Worm (Caenorhabditis elegans): ENCODE data around the gene msp-56.

msp-56 gene

DNA sequence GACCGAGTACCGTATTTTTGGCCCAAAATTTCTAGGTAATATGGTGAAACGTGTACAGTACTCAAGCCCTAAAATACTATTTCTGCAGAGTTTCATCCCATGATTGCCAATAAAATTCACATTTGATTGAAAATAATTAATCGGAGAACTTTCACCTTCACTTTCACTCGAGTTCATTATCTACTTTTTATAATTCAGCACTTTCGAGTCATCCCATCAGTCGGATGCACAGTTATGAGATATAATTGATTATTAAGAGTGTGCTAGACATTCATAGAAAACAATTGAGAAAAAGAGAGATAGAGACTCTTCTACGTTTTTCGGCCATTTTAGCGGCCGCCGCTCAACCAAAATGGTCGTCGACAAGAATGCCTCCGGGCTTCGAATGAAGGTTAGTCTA lies 38.6 kb upstream of the msp-56 start, which contains the start of gene fat-3 (continued):
- TF ChIP-seq lsy-2 (tag; optimal IDR thresholded peaks at IDR 0.05) (peak in 1 of 2 experiments; percentile 36), nhr-48 (tag; optimal IDR thresholded peaks at IDR 0.05) (peak; percentile 4), T20F7.1 (GFP tag; optimal IDR thresholded peaks at IDR 0.05) (no peak), hlh-30 (tag; optimal IDR thresholded peaks at IDR 0.05; ENCODE audit: insufficient read depth) (peak; percentile 49), dmd-6 (GFP tag; IDR thresholded peaks at IDR 0.05) (peak; percentile 62), php-3 (GFP tag; IDR thresholded peaks at IDR 0.05) (peak; percentile 82)

DNA sequence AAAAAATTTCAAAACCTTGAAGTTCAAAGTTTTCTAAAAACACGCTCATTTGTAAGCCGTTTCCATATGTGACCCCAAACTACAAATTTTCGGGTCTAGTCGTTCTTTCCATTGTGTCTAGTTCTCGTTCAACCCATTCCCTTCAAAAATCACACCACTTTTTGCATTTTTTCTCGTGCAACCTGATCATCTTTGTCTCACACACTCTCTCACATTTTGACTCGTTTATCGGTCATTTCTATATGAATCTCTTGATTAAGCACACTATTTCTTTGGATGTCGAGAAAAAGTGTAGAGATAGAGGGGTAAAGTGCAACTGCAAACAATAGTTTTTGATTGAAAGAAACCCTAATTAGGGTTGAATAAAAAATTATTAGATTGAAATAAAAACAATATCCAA lies 37.8 kb upstream of the msp-56 start:
- peak in 1 of 2 experiments; percentile 25 for TF ChIP-seq hif-1 (tag; optimal IDR thresholded peaks at IDR 0.05)
- TF ChIP-seq sdz-12 (GFP tag; optimal IDR thresholded peaks at IDR 0.05), result no peak
- TF ChIP-seq T20F7.1 (GFP tag; optimal IDR thresholded peaks at IDR 0.05), result peak; percentile 49
- TF ChIP-seq lin-39 (tag; optimal IDR thresholded peaks at IDR 0.05), result no peak
- TF ChIP-seq R02D3.7 (tag; optimal IDR thresholded peaks at IDR 0.05), result no peak
- TF ChIP-seq nhr-237 (tag; optimal IDR thresholded peaks at IDR 0.05), result no peak
- TF ChIP-seq tra-1 (GFP tag; IDR thresholded peaks at IDR 0.05), result no peak
- no peak for TF ChIP-seq madf-5 (GFP tag; IDR thresholded peaks at IDR 0.05)
- no peak for TF ChIP-seq nhr-42 (GFP tag; IDR thresholded peaks at IDR 0.05)
- no peak for TF ChIP-seq Y48G9A.11 (GFP tag; IDR thresholded peaks at IDR 0.05)
- no peak for TF ChIP-seq F44E2.7 (GFP tag; IDR thresholded peaks at IDR 0.05)
- no peak for TF ChIP-seq cey-2 (tag; optimal IDR thresholded peaks at IDR 0.05; ENCODE audit: borderline replicate concordance, insufficient read depth)
- no peak for TF ChIP-seq F26F4.8 (GFP tag; conservative IDR thresholded peaks at IDR 0.05)
- no peak for TF ChIP-seq spr-3 (GFP tag; optimal IDR thresholded peaks at IDR 0.05)
- no peak for TF ChIP-seq fos-1 (tag; optimal IDR thresholded peaks at IDR 0.05)
- no peak for TF ChIP-seq gei-8 (GFP tag; optimal IDR thresholded peaks at IDR 0.05)
- TF ChIP-seq duxl-1 (tag; optimal IDR thresholded peaks at IDR 0.05; ENCODE audit: poor library complexity), result no peak
- no peak for TF ChIP-seq daf-8 (GFP tag; IDR thresholded peaks at IDR 0.05)
- TF ChIP-seq dpl-1 (GFP tag; optimal IDR thresholded peaks at IDR 0.05), result peak; percentile 3
- TF ChIP-seq snpc-4 (tag; optimal IDR thresholded peaks at IDR 0.05), result no peak
- peak; percentile 87 for TF ChIP-seq hlh-30 (tag; optimal IDR thresholded peaks at IDR 0.05; ENCODE audit: insufficient read depth)
- TF ChIP-seq Y75B8A.6 (GFP tag; IDR thresholded peaks at IDR 0.05), result no peak
- no peak for TF ChIP-seq unc-39 (tag; optimal IDR thresholded peaks at IDR 0.05)
- TF ChIP-seq mep-1 (tag; optimal IDR thresholded peaks at IDR 0.05), result peak; percentile 79
- peak; percentile 6 for TF ChIP-seq rbr-2 (tag; optimal IDR thresholded peaks at IDR 0.05)
- TF ChIP-seq dmd-6 (GFP tag; IDR thresholded peaks at IDR 0.05), result peak; percentile 70
- TF ChIP-seq unc-62 (GFP tag; optimal IDR thresholded peaks at IDR 0.05 in 1 of 2), result peak in 1 of 2 experiments; percentile 97
- TF ChIP-seq unc-62 (tag; optimal IDR thresholded peaks at IDR 0.05), result no peak
- TF ChIP-seq tag-97 (GFP tag; IDR thresholded peaks at IDR 0.05), result no peak
- no peak for TF ChIP-seq ztf-7 (tag; optimal IDR thresholded peaks at IDR 0.05)
- no peak for TF ChIP-seq nhr-11 (tag; optimal IDR thresholded peaks at IDR 0.05)
- TF ChIP-seq nhr-10 (tag; optimal IDR thresholded peaks at IDR 0.05), result no peak
- TF ChIP-seq lin-13 (GFP tag; optimal IDR thresholded peaks at IDR 0.05), result peak; percentile 44
- no peak for TF ChIP-seq ces-1 (GFP tag; optimal IDR thresholded peaks at IDR 0.05)
- no peak for TF ChIP-seq ceh-28 (tag; optimal IDR thresholded peaks at IDR 0.05)
- peak; percentile 72 for TF ChIP-seq mes-2 (tag; optimal IDR thresholded peaks at IDR 0.05; ENCODE audit: poor library complexity, severe bottlenecking)
- no peak for TF ChIP-seq nhr-102 (tag; optimal IDR thresholded peaks at IDR 0.05)
- no peak for TF ChIP-seq ZK337.2 (GFP tag; IDR thresholded peaks at IDR 0.05)
- no peak for TF ChIP-seq ztf-11 (tag; optimal IDR thresholded peaks at IDR 0.05)
- no peak for TF ChIP-seq zag-1 (tag; optimal IDR thresholded peaks at IDR 0.05)
- 0 out of 2 replicates have a peak, but pooled peaks have one; percentile 41 for TF ChIP-seq zfp-3 (GFP tag; conservative IDR thresholded peaks at IDR 0.05)
- TF ChIP-seq ceh-32 (tag; optimal IDR thresholded peaks at IDR 0.05; ENCODE audit: poor library complexity), result no peak
- no peak for TF ChIP-seq ceh-20 (GFP tag; IDR thresholded peaks at IDR 0.05)
- TF ChIP-seq aly-2 (tag; optimal IDR thresholded peaks at IDR 0.05), result no peak
- peak; percentile 81; the same call in 1 of the 2 replicates for TF ChIP-seq lin-1 (GFP tag; IDR thresholded peaks at IDR 0.05)
- no peak for TF ChIP-seq egl-43 (GFP tag; IDR thresholded peaks at IDR 0.05)
- no peak for TF ChIP-seq skn-1 (tag; optimal IDR thresholded peaks at IDR 0.05)

Data from whole organism, L4 larva.